Fruit fly (Drosophila melanogaster) whole organism, embryonic: ENCODE measurements around the gene UbcE2H.
A peak's percentile ranks its signal among the peaks of the same experiment; 100 is the strongest.

Experiments
- CG10543 ChIP-seq: fragments of 200-800 bp; sonication (Bioruptor generic); optimal IDR thresholded peaks from 3 replicates; lab custom pipeline; 2017; ENCODE audit warnings: missing biosample characterization, mild to moderate bottlenecking, missing genetic modification characterization, moderate library complexity
- CG10959 ChIP-seq: fragments of 200-800 bp; sonication (Bioruptor generic); IDR thresholded peaks from 2 replicates; pipeline ENCODE4 v1.3.6; 2022; ENCODE audit warnings: missing biosample characterization, missing genetic modification characterization
- CG11695 ChIP-seq: fragments of 200-800 bp; sonication (Bioruptor generic); IDR thresholded peaks from 3 replicates; pipeline ENCODE4 v1.3.6; 2022; ENCODE audit warnings: missing biosample characterization, missing genetic modification characterization
- CG17328 ChIP-seq: fragments of 200-800 bp; sonication (Bioruptor generic); IDR thresholded peaks from 2 replicates; pipeline ENCODE4 v1.3.6; 2022; ENCODE audit warnings: missing biosample characterization, missing genetic modification characterization
- CG17359 ChIP-seq: fragments of 200-800 bp; sonication (Bioruptor generic); optimal IDR thresholded peaks from 3 replicates; lab custom pipeline; 2018; ENCODE audit warnings: missing biosample characterization, mild to moderate bottlenecking, missing genetic modification characterization, moderate library complexity
- CG3995 ChIP-seq: fragments of 200-800 bp; sonication (Bioruptor generic); optimal IDR thresholded peaks from 3 replicates; lab custom pipeline; 2016; ENCODE audit warnings: missing biosample characterization, missing genetic modification characterization
- CG4424 ChIP-seq: fragments of 200-800 bp; sonication (Bioruptor generic); optimal IDR thresholded peaks from 3 replicates; lab custom pipeline; 2016; ENCODE audit warnings: missing biosample characterization, missing genetic modification characterization
- CG4617 ChIP-seq: fragments of 200-800 bp; sonication (Bioruptor generic); optimal IDR thresholded peaks from 3 replicates; lab custom pipeline; 2016; ENCODE audit warnings: missing biosample characterization, missing genetic modification characterization, borderline replicate concordance
- CG8290 ChIP-seq, 3 experiments: fragments of 200-800 bp; sonication (Bioruptor generic); optimal IDR thresholded peaks; 2 replicates each; lab custom pipeline; 2016 to 2019; ENCODE audit warnings: missing biosample characterization in 3 of 3, missing genetic modification characterization in 3 of 3, mild to moderate bottlenecking in 2 of 3, moderate library complexity in 1 of 3
- CG9215 ChIP-seq: fragments of 200-800 bp; sonication (Bioruptor generic); IDR thresholded peaks from 2 replicates; pipeline ENCODE4 v1.3.6; 2022; ENCODE audit warnings: missing biosample characterization, missing genetic modification characterization
- CG9932 ChIP-seq: fragments of 200-800 bp; sonication (Bioruptor generic); IDR thresholded peaks from 2 replicates; pipeline ENCODE4 v1.3.6; 2022; ENCODE audit warnings: missing biosample characterization, missing genetic modification characterization
- Dip2 ChIP-seq: fragments of 200-800 bp; sonication (Bioruptor generic); IDR thresholded peaks from 2 replicates; pipeline ENCODE4 v1.3.6; 2022; ENCODE audit warnings: missing biosample characterization, missing genetic modification characterization
- Dref ChIP-seq: fragments of 200-800 bp; sonication (Bioruptor generic); IDR thresholded peaks from 2 replicates; pipeline ENCODE4 v1.3.6; 2022; ENCODE audit warnings: missing biosample characterization, missing genetic modification characterization
- E2f1 ChIP-seq: fragments of 200-800 bp; sonication (Bioruptor generic); IDR thresholded peaks from 2 replicates; pipeline ENCODE4 v1.3.6; 2022; ENCODE audit warnings: missing biosample characterization, missing genetic modification characterization
- Elba2 ChIP-seq: fragments of 200-800 bp; sonication (Bioruptor generic); optimal IDR thresholded peaks from 3 replicates; lab custom pipeline; 2016; ENCODE audit warnings: missing biosample characterization, missing genetic modification characterization
- HLH4C ChIP-seq: fragments of 200-800 bp; sonication (Bioruptor generic); IDR thresholded peaks from 3 replicates; pipeline ENCODE4 v1.3.6; 2022; ENCODE audit warnings: missing biosample characterization, missing genetic modification characterization; ENCODE audit not compliant: partially characterized antibody
- HLHmδ ChIP-seq: fragments of 200-800 bp; sonication (Bioruptor generic); optimal IDR thresholded peaks from 2 replicates; lab custom pipeline; 2018; ENCODE audit warnings: missing biosample characterization, mild to moderate bottlenecking, missing genetic modification characterization, moderate library complexity
- Hand ChIP-seq: fragments of 200-800 bp; sonication (Bioruptor generic); optimal IDR thresholded peaks from 2 replicates; lab custom pipeline; 2017; ENCODE audit warnings: mild to moderate bottlenecking, missing biosample characterization, missing genetic modification reagents, missing genetic modification characterization
- Hey ChIP-seq: fragments of 200-800 bp; sonication (Bioruptor generic); optimal IDR thresholded peaks from 3 replicates; lab custom pipeline; 2018; ENCODE audit warnings: missing biosample characterization, mild to moderate bottlenecking, missing genetic modification characterization
- Kr ChIP-seq: fragments of 200-800 bp; sonication (Bioruptor generic); optimal IDR thresholded peaks from 2 replicates; lab custom pipeline; 2017; ENCODE audit warnings: missing biosample characterization, mild to moderate bottlenecking, missing genetic modification characterization
- MTF-1 ChIP-seq: fragments of 200-800 bp; sonication (Bioruptor generic); optimal IDR thresholded peaks from 2 replicates; lab custom pipeline; 2018; ENCODE audit warnings: missing biosample characterization, mild to moderate bottlenecking, missing genetic modification characterization, borderline replicate concordance
- Oli ChIP-seq: fragments of 200-800 bp; sonication (Bioruptor generic); optimal IDR thresholded peaks from 2 replicates; lab custom pipeline; 2018; ENCODE audit warnings: missing biosample characterization, mild to moderate bottlenecking, missing genetic modification characterization, moderate library complexity
- Sry-δ ChIP-seq: fragments of 200-800 bp; sonication (Bioruptor generic); optimal IDR thresholded peaks from 2 replicates; lab custom pipeline; 2016; ENCODE audit warnings: missing biosample characterization, missing genetic modification characterization
- YL-1 ChIP-seq: fragments of 200-800 bp; sonication (Bioruptor generic); optimal IDR thresholded peaks from 3 replicates; lab custom pipeline; 2017; ENCODE audit warnings: missing biosample characterization, mild to moderate bottlenecking, missing genetic modification characterization
- aop ChIP-seq: fragments of 200-800 bp; sonication (Bioruptor generic); IDR thresholded peaks from 2 replicates; pipeline ENCODE4 v1.3.6; 2022; ENCODE audit warnings: missing biosample characterization, missing genetic modification characterization
- bbx ChIP-seq: fragments of 200-800 bp; sonication (Bioruptor generic); IDR thresholded peaks from 2 replicates; pipeline ENCODE4 v1.3.6; 2022; ENCODE audit warnings: missing biosample characterization, missing genetic modification characterization; ENCODE audit not compliant: partially characterized antibody
- bowl ChIP-seq: fragments of 200-800 bp; sonication (Bioruptor generic); IDR thresholded peaks from 2 replicates; pipeline ENCODE4 v1.3.6; 2022; ENCODE audit warnings: missing biosample characterization, missing genetic modification characterization
- cato ChIP-seq: fragments of 200-800 bp; sonication (Bioruptor generic); optimal IDR thresholded peaks from 2 replicates; lab custom pipeline; 2016; ENCODE audit warnings: missing biosample characterization, missing genetic modification characterization, borderline replicate concordance
- caup ChIP-seq: fragments of 200-800 bp; sonication (Bioruptor generic); optimal IDR thresholded peaks from 3 replicates; lab custom pipeline; 2017; ENCODE audit warnings: missing biosample characterization, mild to moderate bottlenecking, missing genetic modification characterization, moderate library complexity; ENCODE audit not compliant: severe bottlenecking
- dati ChIP-seq: fragments of 200-800 bp; sonication (Bioruptor generic); IDR thresholded peaks from 2 replicates; pipeline ENCODE4 v1.3.6; 2022; ENCODE audit warnings: missing biosample characterization, missing genetic modification characterization
- fu2 ChIP-seq: fragments of 200-800 bp; sonication (Bioruptor generic); optimal IDR thresholded peaks from 2 replicates; lab custom pipeline; 2016; ENCODE audit warnings: missing biosample characterization, missing genetic modification characterization
- hbn ChIP-seq: fragments of 200-800 bp; sonication (Bioruptor generic); IDR thresholded peaks from 2 replicates; pipeline ENCODE4 v1.3.6; 2022; ENCODE audit warnings: missing biosample characterization, missing genetic modification characterization; ENCODE audit not compliant: partially characterized antibody
- hth ChIP-seq: fragments of >200 bp; optimal IDR thresholded peaks from 2 replicates; lab custom pipeline; 2017; ENCODE audit warnings: inconsistent platforms
- lbe ChIP-seq: fragments of 200-800 bp; sonication (Bioruptor generic); optimal IDR thresholded peaks from 2 replicates; lab custom pipeline; 2016; ENCODE audit warnings: missing biosample characterization, mild to moderate bottlenecking, missing genetic modification characterization
- lmd ChIP-seq: fragments of 200-800 bp; sonication (Bioruptor generic); IDR thresholded peaks from 2 replicates; pipeline ENCODE4 v1.3.6; 2022; ENCODE audit warnings: missing biosample characterization, missing genetic modification characterization
- mam ChIP-seq: fragments of 200-800 bp; sonication (Bioruptor generic); optimal IDR thresholded peaks from 3 replicates; lab custom pipeline; 2016; ENCODE audit warnings: missing biosample characterization, missing genetic modification characterization
- nau ChIP-seq: fragments of 200-800 bp; sonication (Bioruptor generic); optimal IDR thresholded peaks from 3 replicates; lab custom pipeline; 2017; ENCODE audit warnings: missing biosample characterization, mild to moderate bottlenecking, missing genetic modification characterization, missing genetic modification reagents
- onecut ChIP-seq: fragments of 200-800 bp; sonication (Bioruptor generic); IDR thresholded peaks from 2 replicates; pipeline ENCODE4 v1.3.6; 2022; ENCODE audit warnings: missing biosample characterization, missing genetic modification characterization
- phol ChIP-seq: fragments of 200-800 bp; sonication (Bioruptor generic); optimal IDR thresholded peaks from 3 replicates; lab custom pipeline; 2018; ENCODE audit warnings: missing biosample characterization, mild to moderate bottlenecking, missing genetic modification characterization, moderate library complexity
- rib ChIP-seq: fragments of 200-800 bp; sonication (Bioruptor generic); IDR thresholded peaks from 2 replicates; pipeline ENCODE4 v1.3.6; 2022; ENCODE audit warnings: missing biosample characterization, missing genetic modification characterization
- salm ChIP-seq: fragments of 200-800 bp; sonication (Bioruptor generic); optimal IDR thresholded peaks from 2 replicates; lab custom pipeline; 2018; ENCODE audit warnings: missing biosample characterization, mild to moderate bottlenecking, missing genetic modification characterization
- so ChIP-seq: fragments of 200-800 bp; sonication (Bioruptor generic); IDR thresholded peaks from 3 replicates; pipeline ENCODE4 v1.3.6; 2022; ENCODE audit warnings: missing biosample characterization, missing genetic modification characterization
- sr ChIP-seq: fragments of 200-800 bp; sonication (Bioruptor generic); IDR thresholded peaks from 3 replicates; pipeline ENCODE4 v1.3.6; 2022; ENCODE audit warnings: missing biosample characterization, missing genetic modification characterization
- stc ChIP-seq: fragments of 200-800 bp; sonication (Bioruptor generic); IDR thresholded peaks from 2 replicates; pipeline ENCODE4 v1.3.6; 2022; ENCODE audit warnings: missing biosample characterization, missing genetic modification characterization
- twi ChIP-seq: fragments of 200-800 bp; optimal IDR thresholded peaks from 2 replicates; lab custom pipeline; 2019; ENCODE audit warnings: missing biosample characterization, mild to moderate bottlenecking, missing genetic modification characterization, moderate library complexity
- unc-4 ChIP-seq: fragments of 200-800 bp; sonication (Bioruptor generic); IDR thresholded peaks from 2 replicates; pipeline ENCODE4 v1.3.6; 2022; ENCODE audit warnings: missing biosample characterization, missing genetic modification characterization; ENCODE audit not compliant: partially characterized antibody
- zen ChIP-seq: fragments of 200-800 bp; sonication (Bioruptor generic); optimal IDR thresholded peaks from 3 replicates; lab custom pipeline; 2018; ENCODE audit warnings: missing biosample characterization, mild to moderate bottlenecking, missing genetic modification characterization, moderate library complexity
- zf30C ChIP-seq: fragments of 200-800 bp; sonication (Bioruptor generic); optimal IDR thresholded peaks from 3 replicates; lab custom pipeline; 2018; ENCODE audit warnings: missing biosample characterization, mild to moderate bottlenecking, missing genetic modification characterization

UbcE2H gene

DNA sequence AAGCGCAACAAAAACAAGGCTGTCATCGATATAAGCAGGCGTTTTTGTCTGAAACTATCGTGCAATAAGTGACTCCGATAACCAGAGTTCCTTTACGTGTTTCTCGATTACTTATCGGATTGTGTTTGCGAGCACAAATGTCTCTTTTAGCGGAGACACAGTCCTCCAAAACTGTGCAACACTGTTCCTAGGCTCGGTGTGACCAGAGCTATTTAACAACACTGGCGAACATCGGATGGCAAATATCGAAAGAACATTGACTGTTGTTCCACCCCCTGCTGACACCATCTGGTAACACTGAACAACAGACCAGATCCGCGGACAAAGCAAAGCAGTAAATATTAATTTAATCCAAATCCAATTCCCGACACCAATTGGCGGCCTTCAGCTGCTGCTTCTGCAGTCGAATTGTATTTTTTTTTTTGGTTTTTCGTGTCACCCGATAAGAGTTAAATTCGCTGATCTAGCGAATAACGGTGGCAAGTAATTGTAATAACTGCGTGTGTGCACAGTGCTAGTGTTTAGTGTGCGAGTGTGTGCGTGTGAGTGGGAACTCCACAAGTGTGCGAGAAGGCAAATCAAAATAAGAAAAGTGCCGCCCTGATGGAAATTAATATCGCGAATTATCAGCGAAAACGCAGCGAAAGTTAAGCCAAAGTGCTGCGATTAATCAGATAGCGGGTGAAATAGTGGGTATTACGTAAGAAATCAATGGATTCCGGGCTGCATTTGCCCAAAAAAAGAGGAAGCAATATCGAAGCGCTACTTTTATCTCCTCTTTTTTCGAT, 32.3 kb downstream of the UbcE2H start, which contains the start of gene mys (continued):
- TF ChIP-seq mam (GFP tag; lab: Kevin White, UChicago), result peak; percentile 86
- peak; percentile 95 for TF ChIP-seq Dref (GFP tag; lab: Robert Waterston, UW)
- TF ChIP-seq aop (GFP tag; lab: Robert Waterston, UW), result no peak
- TF ChIP-seq cato (GFP tag; lab: Kevin White, UChicago), result no peak
- TF ChIP-seq so (GFP tag; lab: Robert Waterston, UW), result no peak
- 0 out of 3 replicates have a peak, but pooled peaks have one; percentile 47 for TF ChIP-seq CG11695 (GFP tag; lab: Robert Waterston, UW)
- no peak for TF ChIP-seq CG4424
- TF ChIP-seq HLHmδ (GFP tag; lab: Kevin White, UChicago), result peak; percentile 84
- peak; percentile 23; the same call in 1 of the 2 replicates for TF ChIP-seq CG10959
- peak; percentile 94 for TF ChIP-seq hbn (GFP tag; lab: Robert Waterston, UW)
- no peak for TF ChIP-seq Kr (GFP tag; lab: Kevin White, UChicago)
- peak; percentile 45; the same call in 1 of the 2 replicates for TF ChIP-seq stc (GFP tag; lab: Robert Waterston, UW)
- TF ChIP-seq CG10543 (GFP tag; lab: Kevin White, UChicago), result no peak
- peak; percentile 97 for TF ChIP-seq unc-4 (GFP tag; lab: Robert Waterston, UW)
- TF ChIP-seq twi (tag; lab: Kevin White, UChicago), result peak; percentile 37
- TF ChIP-seq CG9215 (GFP tag; lab: Robert Waterston, UW), result peak; percentile 36; the same call in 1 of the 2 replicates
- peak; percentile 91 for TF ChIP-seq HLH4C (GFP tag; lab: Robert Waterston, UW)
- TF ChIP-seq nau (GFP tag; lab: Kevin White, UChicago), result peak; percentile 6
- TF ChIP-seq CG3995 (GFP tag; lab: Kevin White, UChicago), result peak; percentile 97
- 0 out of 2 replicates have a peak, but pooled peaks have one; percentile 41 for TF ChIP-seq CG17328
- peak; percentile 24 for TF ChIP-seq YL-1
- peak; percentile 38; the same call in 1 of the 2 replicates for TF ChIP-seq lmd (GFP tag; lab: Robert Waterston, UW)
- peak; percentile 41 for TF ChIP-seq lbe (GFP tag; lab: Kevin White, UChicago)
- TF ChIP-seq phol (tag; lab: Kevin White, UChicago), result peak; percentile 63
- TF ChIP-seq sr (GFP tag; lab: Robert Waterston, UW), result no peak
- peak; percentile 96 for TF ChIP-seq Elba2 (GFP tag; lab: Kevin White, UChicago)
- TF ChIP-seq dati (GFP tag; lab: Robert Waterston, UW), result peak; percentile 16; the same call in 1 of the 2 replicates
- peak; percentile 52; the same call in 1 of the 2 replicates for TF ChIP-seq E2f1 (GFP tag; lab: Robert Waterston, UW)
- TF ChIP-seq CG17359 (tag; lab: Kevin White, UChicago), result peak; percentile 20
- TF ChIP-seq Hey (tag; lab: Kevin White, UChicago), result peak; percentile 2
- TF ChIP-seq salm (tag; lab: Kevin White, UChicago), result peak; percentile 0
- TF ChIP-seq caup, result peak; percentile 83
- TF ChIP-seq onecut (GFP tag; lab: Robert Waterston, UW), result peak; percentile 31
- TF ChIP-seq Hand (GFP tag; lab: Kevin White, UChicago), result no peak
- TF ChIP-seq CG8290 (GFP tag; optimal IDR thresholded peaks at IDR 0.05; lab: Kevin White, UChicago), result peak; percentile 65
- TF ChIP-seq CG8290 (tag; optimal IDR thresholded peaks at IDR 0.05; lab: Kevin White, UChicago), result peak in 1 of 2 experiments; percentile 96
- TF ChIP-seq Sry-δ (GFP tag; lab: Kevin White, UChicago), result peak; percentile 99
- peak; percentile 70 for TF ChIP-seq fu2 (GFP tag; lab: Kevin White, UChicago)
- TF ChIP-seq MTF-1 (GFP tag; lab: Kevin White, UChicago), result peak; percentile 70
- peak; percentile 61 for TF ChIP-seq zen (tag; lab: Kevin White, UChicago)
- no peak; the same call in 1 of the 2 replicates for TF ChIP-seq bowl (GFP tag; lab: Robert Waterston, UW)
- TF ChIP-seq rib (GFP tag; lab: Robert Waterston, UW), result peak; percentile 72
- peak; percentile 83 for TF ChIP-seq CG4617 (GFP tag; lab: Kevin White, UChicago)
- no peak for TF ChIP-seq hth (lab: Kevin White, UChicago)
- TF ChIP-seq Oli (tag; lab: Kevin White, UChicago), result no peak
- TF ChIP-seq Dip2 (GFP tag; lab: Robert Waterston, UW), result no peak
- TF ChIP-seq zf30C (GFP tag; lab: Kevin White, UChicago), result no peak
- TF ChIP-seq CG9932 (GFP tag; lab: Robert Waterston, UW), result peak; percentile 91
- TF ChIP-seq bbx (GFP tag; lab: Robert Waterston, UW), result peak; percentile 95
